Worm (Caenorhabditis elegans) whole organism, midembryonic: ENCODE results near the gene iglr-2.

Source experiments
- cog-1 ChIP-seq: sonication (generic microtip); optimal IDR thresholded peaks from 2 replicates; lab custom pipeline; 2016; ENCODE audit warnings: missing genetic modification characterization, missing compliant biosample characterization
- flt-1 ChIP-seq: fragments of 200-800 bp; sonication (Bioruptor generic); IDR thresholded peaks from 2 replicates; pipeline ENCODE4 v1.3.6; 2022; ENCODE audit warnings: missing genetic modification characterization, missing compliant biosample characterization
- klf-2 ChIP-seq: fragments of 200-800 bp; sonication (Bioruptor generic); conservative IDR thresholded peaks from 2 replicates; pipeline ENCODE4 v1.3.6; 2022; ENCODE audit warnings: missing genetic modification reagents, missing genetic modification characterization, missing compliant biosample characterization
- med-1 ChIP-seq: sonication (generic microtip); optimal IDR thresholded peaks from 2 replicates; lab custom pipeline; 2017; ENCODE audit warnings: missing genetic modification characterization, mild to moderate bottlenecking, missing compliant biosample characterization, antibody characterized with exemption, missing genetic modification reagents; ENCODE audit not compliant: insufficient read depth
- ref-1 ChIP-seq: fragments of 200-800 bp; sonication (Bioruptor generic); conservative IDR thresholded peaks from 2 replicates; pipeline ENCODE4 v1.3.6; 2022; ENCODE audit warnings: missing genetic modification reagents, missing genetic modification characterization, missing compliant biosample characterization
- tab-1 ChIP-seq: fragments of 200-800 bp; sonication (Bioruptor generic); IDR thresholded peaks from 2 replicates; pipeline ENCODE4 v1.3.6; 2022; ENCODE audit warnings: missing genetic modification characterization, missing compliant biosample characterization
- ztf-23 ChIP-seq: fragments of 200-800 bp; sonication (Bioruptor generic); IDR thresholded peaks from 2 replicates; pipeline ENCODE4 v1.3.6; 2022; ENCODE audit warnings: missing genetic modification reagents, missing genetic modification characterization, missing compliant biosample characterization
- ztf-29 ChIP-seq: fragments of 200-800 bp; sonication (Bioruptor generic); IDR thresholded peaks from 2 replicates; pipeline ENCODE4 v1.3.6; 2022; ENCODE audit warnings: missing genetic modification reagents, missing genetic modification characterization, missing compliant biosample characterization

ce11 chrIII:8310239-8311057 lies 20.7 kb downstream of the iglr-2 start, which contains the start of gene F10E9.3:
- TF ChIP-seq ref-1 (GFP tag; lab: Robert Waterston, UW) (no peak), med-1 (no peak), ztf-29 (GFP tag; lab: Robert Waterston, UW) (no peak), ztf-23 (GFP tag; lab: Robert Waterston, UW) (no peak), tab-1 (GFP tag; lab: Robert Waterston, UW) (no peak), flt-1 (GFP tag; lab: Robert Waterston, UW) (no peak), cog-1 (no peak), klf-2 (GFP tag; lab: Robert Waterston, UW) (no peak)
